Fruit fly (Drosophila melanogaster) whole organism, embryonic: ENCODE data around the gene CG15483.

Source experiments
- Atf6 ChIP-seq: fragments of 200-800 bp; sonication (Bioruptor generic); IDR thresholded peaks from 2 replicates; pipeline ENCODE4 v1.3.6; 2022; ENCODE audit warnings: missing biosample characterization, missing genetic modification characterization
- Awh ChIP-seq: fragments of 200-800 bp; sonication (Bioruptor generic); IDR thresholded peaks from 2 replicates; pipeline ENCODE4, ENCODE4 v1.3.6; 2022; ENCODE audit warnings: missing biosample characterization, missing genetic modification characterization
- B-H1 ChIP-seq: fragments of 200-800 bp; sonication (Bioruptor generic); IDR thresholded peaks from 3 replicates; pipeline ENCODE4 v1.3.6; 2022; ENCODE audit warnings: missing biosample characterization, missing genetic modification characterization
- BEAF-32 ChIP-seq: fragments of 200-800 bp; sonication (Bioruptor generic); optimal IDR thresholded peaks from 3 replicates; lab custom pipeline; 2017; ENCODE audit warnings: missing biosample characterization, missing genetic modification characterization, mild to moderate bottlenecking, moderate library complexity, missing genetic modification reagents
- CG10321 ChIP-seq: fragments of 200-800 bp; sonication (Bioruptor generic); IDR thresholded peaks from 2 replicates; pipeline ENCODE4 v1.3.6; 2022; ENCODE audit warnings: missing biosample characterization, missing genetic modification characterization
- CG12219 ChIP-seq: fragments of 200-800 bp; sonication (Bioruptor generic); optimal IDR thresholded peaks from 3 replicates; lab custom pipeline; 2018; ENCODE audit warnings: missing biosample characterization, mild to moderate bottlenecking, missing genetic modification characterization
- CG13287 ChIP-seq: fragments of 200-800 bp; sonication (Bioruptor generic); IDR thresholded peaks from 2 replicates; pipeline ENCODE4 v1.3.6; 2022; ENCODE audit warnings: missing biosample characterization, missing genetic modification characterization; ENCODE audit not compliant: partially characterized antibody
- CG13424 ChIP-seq: fragments of 200-800 bp; sonication (Bioruptor generic); optimal IDR thresholded peaks from 2 replicates; lab custom pipeline; 2019; ENCODE audit warnings: missing biosample characterization, mild to moderate bottlenecking, missing genetic modification characterization, moderate library complexity
- CG1603 ChIP-seq: fragments of 200-800 bp; sonication (Bioruptor generic); optimal IDR thresholded peaks from 2 replicates; lab custom pipeline; 2019; ENCODE audit warnings: missing biosample characterization, mild to moderate bottlenecking, missing genetic modification characterization, moderate library complexity
- CG16813 ChIP-seq: fragments of 200-800 bp; sonication (Bioruptor generic); IDR thresholded peaks from 3 replicates; pipeline ENCODE4 v1.3.6; 2022; ENCODE audit warnings: missing biosample characterization, missing genetic modification characterization; ENCODE audit not compliant: partially characterized antibody
- CG2199 ChIP-seq: fragments of 200-800 bp; sonication (Bioruptor generic); IDR thresholded peaks from 3 replicates; pipeline ENCODE4 v1.3.6; 2022; ENCODE audit warnings: missing biosample characterization, missing genetic modification characterization
- CG32772 ChIP-seq: fragments of 200-800 bp; sonication (Bioruptor generic); IDR thresholded peaks from 2 replicates; pipeline ENCODE4 v1.3.6; 2022; ENCODE audit warnings: missing biosample characterization, missing genetic modification characterization
- CG3281 ChIP-seq: fragments of 200-800 bp; sonication (Bioruptor generic); optimal IDR thresholded peaks from 3 replicates; lab custom pipeline; 2017; ENCODE audit warnings: missing biosample characterization, mild to moderate bottlenecking, missing genetic modification characterization
- CG34422 ChIP-seq: fragments of 200-800 bp; sonication (Bioruptor generic); IDR thresholded peaks from 3 replicates; pipeline ENCODE4 v1.3.6; 2022; ENCODE audit warnings: missing biosample characterization, missing genetic modification characterization
- CG4617 ChIP-seq: fragments of 200-800 bp; sonication (Bioruptor generic); optimal IDR thresholded peaks from 3 replicates; lab custom pipeline; 2016; ENCODE audit warnings: missing biosample characterization, missing genetic modification characterization, borderline replicate concordance
- CG5180 ChIP-seq: fragments of 200-800 bp; sonication (Bioruptor generic); optimal IDR thresholded peaks from 3 replicates; lab custom pipeline; 2017; ENCODE audit warnings: missing biosample characterization, missing genetic modification characterization, mild to moderate bottlenecking, moderate library complexity, missing genetic modification reagents
- CG6689 ChIP-seq: fragments of 200-800 bp; sonication (Bioruptor generic); IDR thresholded peaks from 2 replicates; pipeline ENCODE4 v1.3.6; 2022; ENCODE audit warnings: missing biosample characterization, missing genetic modification characterization
- CG7271 ChIP-seq: fragments of 200-800 bp; sonication (Bioruptor generic); optimal IDR thresholded peaks from 2 replicates; lab custom pipeline; 2018; ENCODE audit warnings: missing biosample characterization, mild to moderate bottlenecking, missing genetic modification characterization, moderate library complexity
- CG7928 ChIP-seq: fragments of 200-800 bp; sonication (Bioruptor generic); optimal IDR thresholded peaks from 2 replicates; lab custom pipeline; 2017; ENCODE audit warnings: missing biosample characterization, mild to moderate bottlenecking, missing genetic modification characterization
- CG8388 ChIP-seq: fragments of 200-800 bp; sonication (Bioruptor generic); optimal IDR thresholded peaks from 2 replicates; lab custom pipeline; 2019; ENCODE audit warnings: missing biosample characterization, mild to moderate bottlenecking, missing genetic modification characterization, moderate library complexity
- CG9215 ChIP-seq: fragments of 200-800 bp; sonication (Bioruptor generic); IDR thresholded peaks from 2 replicates; pipeline ENCODE4 v1.3.6; 2022; ENCODE audit warnings: missing biosample characterization, missing genetic modification characterization
- Chrac-16 ChIP-seq: fragments of 200-800 bp; sonication (Bioruptor generic); optimal IDR thresholded peaks from 3 replicates; lab custom pipeline; 2016; ENCODE audit warnings: missing biosample characterization, missing genetic modification characterization
- Dll ChIP-seq: fragments of 200-800 bp; sonication (Bioruptor generic); IDR thresholded peaks from 4 replicates; pipeline ENCODE4 v1.3.6; 2022; ENCODE audit warnings: missing biosample characterization, missing genetic modification characterization; ENCODE audit not compliant: partially characterized antibody
- E2f1 ChIP-seq: fragments of 200-800 bp; sonication (Bioruptor generic); IDR thresholded peaks from 2 replicates; pipeline ENCODE4 v1.3.6; 2022; ENCODE audit warnings: missing biosample characterization, missing genetic modification characterization
- Ets97D ChIP-seq: fragments of 200-800 bp; sonication (Bioruptor generic); optimal IDR thresholded peaks from 3 replicates; lab custom pipeline; 2016; ENCODE audit warnings: missing biosample characterization, missing genetic modification characterization
- HmgZ ChIP-seq: fragments of 200-800 bp; sonication (Bioruptor generic); optimal IDR thresholded peaks from 2 replicates; lab custom pipeline; 2018; ENCODE audit warnings: missing biosample characterization, mild to moderate bottlenecking, missing genetic modification characterization
- Lpt ChIP-seq: fragments of >200 bp; optimal IDR thresholded peaks from 2 replicates; lab custom pipeline; 2018; ENCODE audit warnings: missing biosample characterization, missing genetic modification characterization
- MESR4 ChIP-seq: fragments of 200-800 bp; sonication (Bioruptor generic); optimal IDR thresholded peaks from 2 replicates; lab custom pipeline; 2018; ENCODE audit warnings: missing biosample characterization, mild to moderate bottlenecking, missing genetic modification characterization, moderate library complexity
- PHDP ChIP-seq: fragments of 200-800 bp; sonication (Bioruptor generic); optimal IDR thresholded peaks from 3 replicates; lab custom pipeline; 2018; ENCODE audit warnings: missing biosample characterization, mild to moderate bottlenecking, missing genetic modification characterization, moderate library complexity
- Rfx ChIP-seq: fragments of 200-800 bp; sonication (Bioruptor generic); IDR thresholded peaks from 2 replicates; pipeline ENCODE4 v1.3.6; 2022; ENCODE audit warnings: missing biosample characterization, missing genetic modification characterization
- Sin3A ChIP-seq: fragments of >200 bp; optimal IDR thresholded peaks from 2 replicates; lab custom pipeline; 2018
- Ssrp ChIP-seq: fragments of 200-800 bp; sonication (Bioruptor generic); optimal IDR thresholded peaks from 2 replicates; lab custom pipeline; 2018; ENCODE audit warnings: missing biosample characterization, mild to moderate bottlenecking, missing genetic modification characterization, moderate library complexity
- Trl ChIP-seq, 3 experiments: fragments of >200 bp in 2 of 3; fragments of 200-800 bp in 1 of 3; sonication (Bioruptor generic) in 1 of 3; optimal IDR thresholded peaks; 2 replicates in 1 of 3; 3 replicates in 2 of 3; lab custom pipeline; 2016 to 2017; ENCODE audit warnings: missing biosample characterization in 1 of 3, missing genetic modification characterization in 1 of 3
- abd-A ChIP-seq: fragments of 200-800 bp; sonication (Bioruptor generic); optimal IDR thresholded peaks from 3 replicates; lab custom pipeline; 2019; ENCODE audit warnings: missing biosample characterization, mild to moderate bottlenecking, missing genetic modification characterization, moderate library complexity
- az2 ChIP-seq: fragments of 200-800 bp; sonication (Bioruptor generic); optimal IDR thresholded peaks from 3 replicates; lab custom pipeline; 2016; ENCODE audit warnings: missing biosample characterization, missing genetic modification characterization
- bsh ChIP-seq, 2 experiments: fragments of 200-800 bp; sonication (Bioruptor generic); optimal IDR thresholded peaks; 2 replicates each; lab custom pipeline; 2017 to 2018; ENCODE audit warnings: mild to moderate bottlenecking in 2 of 2, missing biosample characterization in 2 of 2, missing genetic modification characterization in 2 of 2, moderate library complexity in 1 of 2
- chif ChIP-seq, 2 experiments: fragments of 200-800 bp; sonication (Bioruptor generic); optimal IDR thresholded peaks; 3 replicates each; lab custom pipeline; 2016; ENCODE audit warnings: missing biosample characterization in 2 of 2, missing genetic modification characterization in 2 of 2
- fru ChIP-seq: fragments of >200 bp; optimal IDR thresholded peaks from 2 replicates; lab custom pipeline; 2017
- fu2 ChIP-seq: fragments of 200-800 bp; sonication (Bioruptor generic); optimal IDR thresholded peaks from 2 replicates; lab custom pipeline; 2016; ENCODE audit warnings: missing biosample characterization, missing genetic modification characterization
- gfzf ChIP-seq: fragments of 200-800 bp; sonication (Bioruptor generic); optimal IDR thresholded peaks from 2 replicates; lab custom pipeline; 2016; ENCODE audit warnings: missing biosample characterization, mild to moderate bottlenecking, missing genetic modification characterization, moderate library complexity
- ham ChIP-seq: fragments of 200-800 bp; sonication (Bioruptor generic); IDR thresholded peaks from 2 replicates; pipeline ENCODE4 v1.3.6; 2022; ENCODE audit warnings: missing biosample characterization, missing genetic modification characterization
- kah ChIP-seq: fragments of 200-800 bp; sonication (Bioruptor generic); optimal IDR thresholded peaks from 2 replicates; lab custom pipeline; 2018; ENCODE audit warnings: missing biosample characterization, mild to moderate bottlenecking, missing genetic modification characterization
- knrl ChIP-seq: fragments of 200-800 bp; sonication (Bioruptor generic); IDR thresholded peaks from 3 replicates; pipeline ENCODE4 v1.3.6; 2022; ENCODE audit warnings: missing biosample characterization, missing genetic modification characterization; ENCODE audit not compliant: partially characterized antibody
- lab ChIP-seq: fragments of 200-800 bp; sonication (Bioruptor generic); optimal IDR thresholded peaks from 3 replicates; lab custom pipeline; 2017; ENCODE audit warnings: missing biosample characterization, missing genetic modification characterization, mild to moderate bottlenecking, moderate library complexity, missing genetic modification reagents
- p53 ChIP-seq: fragments of 200-800 bp; sonication (Bioruptor generic); optimal IDR thresholded peaks from 2 replicates; lab custom pipeline; 2016; ENCODE audit warnings: missing biosample characterization, missing genetic modification characterization
- pita ChIP-seq: fragments of 200-800 bp; sonication (Bioruptor generic); optimal IDR thresholded peaks from 2 replicates; lab custom pipeline; 2017; ENCODE audit warnings: missing biosample characterization, mild to moderate bottlenecking, missing genetic modification characterization
- pzg ChIP-seq: fragments of 200-800 bp; sonication (Bioruptor generic); optimal IDR thresholded peaks from 3 replicates; lab custom pipeline; 2018; ENCODE audit warnings: missing biosample characterization, mild to moderate bottlenecking, missing genetic modification characterization, moderate library complexity
- row ChIP-seq: fragments of 200-800 bp; sonication (Bioruptor generic); IDR thresholded peaks from 3 replicates; pipeline ENCODE4 v1.3.6; 2022; ENCODE audit warnings: missing biosample characterization, missing genetic modification characterization
- stc ChIP-seq: fragments of 200-800 bp; sonication (Bioruptor generic); IDR thresholded peaks from 2 replicates; pipeline ENCODE4 v1.3.6; 2022; ENCODE audit warnings: missing biosample characterization, missing genetic modification characterization
- tin ChIP-seq: fragments of 200-800 bp; sonication (Bioruptor generic); optimal IDR thresholded peaks from 3 replicates; lab custom pipeline; 2016; ENCODE audit warnings: missing biosample characterization, missing genetic modification characterization

CG15483 gene

dm6 chr2L:12712255-12712654, 49.4 kb downstream of the CG15483 start (continued):
- TF ChIP-seq Trl (optimal IDR thresholded peaks at IDR 0.05; lab: Kevin White, UChicago) = no peak
- TF ChIP-seq Trl (GFP tag; optimal IDR thresholded peaks at IDR 0.05; lab: Kevin White, UChicago) = no peak
- TF ChIP-seq CG12219 = no peak
- TF ChIP-seq HmgZ = peak; percentile 26
- TF ChIP-seq chif (GFP tag; optimal IDR thresholded peaks at IDR 0.05; lab: Kevin White, UChicago) = no peak
- peak; percentile 40; the same call in 1 of the 3 replicates for TF ChIP-seq row
- TF ChIP-seq Sin3A (lab: Kevin White, UChicago) = peak; percentile 33
- no peak for TF ChIP-seq pita
- peak; percentile 26 for TF ChIP-seq Ets97D
- peak; percentile 82 for TF ChIP-seq CG3281 (GFP tag; lab: Kevin White, UChicago)
- TF ChIP-seq BEAF-32 (GFP tag; lab: Kevin White, UChicago) = peak; percentile 33
- TF ChIP-seq CG32772 (GFP tag; lab: Robert Waterston, UW) = no peak
- 0 out of 4 replicates have a peak, but pooled peaks have one; percentile 48 for TF ChIP-seq Dll (GFP tag; lab: Robert Waterston, UW)
- TF ChIP-seq CG7928 (GFP tag; lab: Kevin White, UChicago) = peak; percentile 91
- TF ChIP-seq CG34422 (GFP tag; lab: Robert Waterston, UW) = peak; percentile 61; the same call in 1 of the 3 replicates
- TF ChIP-seq B-H1 (GFP tag; lab: Robert Waterston, UW) = no peak
- peak; percentile 2 for TF ChIP-seq Chrac-16
- 0 out of 3 replicates have a peak, but pooled peaks have one; percentile 3 for TF ChIP-seq knrl (GFP tag; lab: Robert Waterston, UW)
- TF ChIP-seq pzg (GFP tag; lab: Kevin White, UChicago) = peak; percentile 54
- TF ChIP-seq CG6689 (GFP tag; lab: Robert Waterston, UW) = no peak
- TF ChIP-seq ham (GFP tag; lab: Robert Waterston, UW) = no peak
- TF ChIP-seq CG8388 (GFP tag; lab: Kevin White, UChicago) = no peak
- no peak for TF ChIP-seq fru
- no peak for TF ChIP-seq p53
- TF ChIP-seq Ssrp (tag; lab: Kevin White, UChicago) = no peak
- TF ChIP-seq CG13424 = no peak
- TF ChIP-seq abd-A (tag; lab: Kevin White, UChicago) = no peak
- TF ChIP-seq Lpt (GFP tag; lab: Kevin White, UChicago) = no peak
- TF ChIP-seq CG1603 (tag; lab: Kevin White, UChicago) = peak; percentile 62
- peak; percentile 30; the same call in 1 of the 2 replicates for TF ChIP-seq CG13287 (GFP tag; lab: Robert Waterston, UW)
- TF ChIP-seq CG2199 = no peak
- no peak for TF ChIP-seq CG9215 (GFP tag; lab: Robert Waterston, UW)
- TF ChIP-seq kah = no peak
- no peak for TF ChIP-seq CG7271 (tag; lab: Kevin White, UChicago)
- TF ChIP-seq CG16813 = no peak
- TF ChIP-seq lab (GFP tag; lab: Kevin White, UChicago) = no peak
- no peak for TF ChIP-seq Atf6
- no peak for TF ChIP-seq stc
- peak; percentile 73 for TF ChIP-seq CG4617
- TF ChIP-seq bsh (GFP tag; optimal IDR thresholded peaks at IDR 0.05; lab: Kevin White, UChicago) = no peak
- no peak for TF ChIP-seq tin
- TF ChIP-seq CG5180 (GFP tag; lab: Kevin White, UChicago) = no peak
- peak; percentile 83 for TF ChIP-seq MESR4 (GFP tag; lab: Kevin White, UChicago)
- no peak for TF ChIP-seq PHDP (tag; lab: Kevin White, UChicago)
- no peak for TF ChIP-seq fu2 (GFP tag; lab: Kevin White, UChicago)
- TF ChIP-seq CG10321 (GFP tag; lab: Robert Waterston, UW) = no peak
- no peak for TF ChIP-seq E2f1
- TF ChIP-seq Awh (GFP tag; lab: Robert Waterston, UW) = no peak
- TF ChIP-seq Rfx (GFP tag; lab: Robert Waterston, UW) = peak; percentile 31
- peak; percentile 68 for TF ChIP-seq gfzf
- TF ChIP-seq az2 = no peak
